Worm (Caenorhabditis elegans) whole organism, mixed stage, embryonic: ENCODE measurements around the gene T09B9.3.

ENCODE experiments used
- ces-1 ChIP-seq: fragments of 150-350 bp; optimal IDR thresholded peaks from 2 replicates; lab custom pipeline; 2014; ENCODE audit warnings: missing biosample characterization, missing genetic modification reagents, missing genetic modification characterization
- snpc-4 ChIP-seq: fragments of 150-350 bp; optimal IDR thresholded peaks from 2 replicates; lab custom pipeline; 2014; ENCODE audit warnings: missing biosample characterization, missing genetic modification characterization
- ztf-11 ChIP-seq: fragments of 150-350 bp; optimal IDR thresholded peaks from 2 replicates; lab custom pipeline; 2014; ENCODE audit warnings: missing biosample characterization, missing genetic modification characterization

ce11 chrX:9798530-9798929 is 37.4 kb upstream of the T09B9.3 start, which contains the start of gene F36G3.3:
- no peak for TF ChIP-seq snpc-4 (tag; lab: Kevin White, UChicago)
- TF ChIP-seq ces-1 (GFP tag; lab: Kevin White, UChicago) = peak; percentile 1
- no peak for TF ChIP-seq ztf-11
